3 worm cellular contexts compared by ENCODE assay signal in the genomic region with DNA sequence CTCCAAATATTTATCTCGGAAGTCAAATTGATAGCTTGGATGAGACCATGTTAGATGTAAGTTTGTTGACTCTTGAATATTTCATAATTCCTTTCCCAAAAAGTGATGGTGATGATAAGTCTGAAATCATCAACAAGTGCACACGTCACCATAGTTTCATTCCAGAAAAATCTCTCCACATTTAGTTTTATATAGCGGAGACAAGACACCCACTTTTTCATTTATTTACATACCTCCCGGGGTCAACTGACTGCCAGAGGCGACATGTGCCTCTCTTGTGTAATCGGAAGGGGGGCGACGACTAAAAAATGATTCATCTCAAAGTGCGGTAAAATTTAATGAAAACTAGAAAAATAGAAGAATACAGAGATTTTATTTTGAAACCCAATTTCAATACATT.
A peak's percentile ranks its signal among the peaks of the same experiment; 100 is the strongest.
TF ChIP-seq lines count a peak whose summit lies in the region.

No protein-coding gene starts in this region.

TF ChIP-seq in whole organism, L1 larva, 84 proteins besides CTCF, POLR2A, EP300 and RAD21 (continued from another document):
- peak in 1 of 2 experiments; percentile 51 for TF ChIP-seq lsy-2 (tag; optimal IDR thresholded peaks at IDR 0.05; lab: Kevin White, UChicago)
- peak; percentile 28 for TF ChIP-seq swsn-7 (tag; optimal IDR thresholded peaks at IDR 0.05; lab: Kevin White, UChicago)
- peak; percentile 52 for TF ChIP-seq jun-1 (tag; optimal IDR thresholded peaks at IDR 0.05; lab: Kevin White, UChicago)
- TF ChIP-seq nhr-47 (tag; optimal IDR thresholded peaks at IDR 0.05; lab: Kevin White, UChicago), result peak; percentile 32
- peak; percentile 76 for TF ChIP-seq skn-1 (tag; optimal IDR thresholded peaks at IDR 0.05; lab: Kevin White, UChicago)
- TF ChIP-seq snu-23 (GFP tag; optimal IDR thresholded peaks at IDR 0.05; lab: Kevin White, UChicago), result peak; percentile 40
- peak in 1 of 2 experiments; percentile 7 for TF ChIP-seq efl-1 (optimal IDR thresholded peaks at IDR 0.05; lab: Kevin White, UChicago)
- TF ChIP-seq efl-1 (GFP tag; optimal IDR thresholded peaks at IDR 0.05 in 1 of 2; lab: Kevin White, UChicago), result no peak
- TF ChIP-seq elt-2 (tag; optimal IDR thresholded peaks at IDR 0.05; lab: Kevin White, UChicago), result peak; percentile 82
- peak; percentile 55 for TF ChIP-seq mep-1 (tag; optimal IDR thresholded peaks at IDR 0.05; lab: Kevin White, UChicago)
- no peak for TF ChIP-seq fos-1 (tag; optimal IDR thresholded peaks at IDR 0.05; lab: Kevin White, UChicago)
- TF ChIP-seq aha-1 (tag; optimal IDR thresholded peaks at IDR 0.05; lab: Kevin White, UChicago), result no peak
- TF ChIP-seq dsc-1 (tag; optimal IDR thresholded peaks at IDR 0.05; lab: Kevin White, UChicago), result no peak
- TF ChIP-seq unc-130 (tag; optimal IDR thresholded peaks at IDR 0.05; lab: Kevin White, UChicago), result peak; percentile 1
- TF ChIP-seq nhr-77 (tag; optimal IDR thresholded peaks at IDR 0.05; lab: Kevin White, UChicago), result peak; percentile 18
- peak; percentile 51 for TF ChIP-seq nhr-20 (tag; optimal IDR thresholded peaks at IDR 0.05; lab: Kevin White, UChicago)

TF ChIP-seq in whole organism, L3 larva, 47 proteins besides CTCF, POLR2A, EP300 and RAD21 (continued from another document):
- TF ChIP-seq nhr-25 (tag; optimal IDR thresholded peaks at IDR 0.05; lab: Kevin White, UChicago), result no peak
- peak; percentile 85 for TF ChIP-seq elt-2 (tag; optimal IDR thresholded peaks at IDR 0.05; lab: Kevin White, UChicago)
- TF ChIP-seq nhr-43 (tag; optimal IDR thresholded peaks at IDR 0.05; lab: Kevin White, UChicago; ENCODE audit: poor library complexity, severe bottlenecking), result no peak
- TF ChIP-seq skn-1 (tag; optimal IDR thresholded peaks at IDR 0.05; lab: Kevin White, UChicago), result peak; percentile 63
- no peak for TF ChIP-seq nhr-77 (tag; optimal IDR thresholded peaks at IDR 0.05; lab: Kevin White, UChicago)
- TF ChIP-seq nhr-11 (tag; optimal IDR thresholded peaks at IDR 0.05; lab: Kevin White, UChicago), result no peak
- peak; percentile 78 for TF ChIP-seq jun-1 (tag; optimal IDR thresholded peaks at IDR 0.05; lab: Kevin White, UChicago)
- no peak for TF ChIP-seq nhr-237 (tag; optimal IDR thresholded peaks at IDR 0.05; lab: Kevin White, UChicago)
- TF ChIP-seq mdl-1 (tag; optimal IDR thresholded peaks at IDR 0.05; lab: Kevin White, UChicago), result no peak

TF ChIP-seq in whole organism, L4 larva, 104 proteins besides CTCF, POLR2A, EP300 and RAD21 (continued from another document):
- TF ChIP-seq hmg-1.1 (GFP tag; IDR thresholded peaks at IDR 0.05; lab: Robert Waterston, UW) (peak; percentile 22; the same call in 1 of the 2 replicates), aha-1 (tag; lab: Kevin White, UChicago) (peak; percentile 91), nhr-28 (tag; optimal IDR thresholded peaks at IDR 0.05; lab: Kevin White, UChicago) (peak; percentile 34), dmd-6 (GFP tag; IDR thresholded peaks at IDR 0.05; lab: Robert Waterston, UW) (peak; percentile 42), attf-4 (tag; optimal IDR thresholded peaks at IDR 0.05; lab: Kevin White, UChicago) (no peak), pha-4 (GFP tag; IDR thresholded peaks at IDR 0.05; lab: Robert Waterston, UW) (no peak), pha-4 (tag; optimal IDR thresholded peaks at IDR 0.05; lab: Kevin White, UChicago) (peak; percentile 92), lim-7 (GFP tag; IDR thresholded peaks at IDR 0.05; lab: Robert Waterston, UW) (no peak), lin-38 (GFP tag; IDR thresholded peaks at IDR 0.05; lab: Robert Waterston, UW) (peak; percentile 8; the same call in 1 of the 2 replicates), tra-1 (GFP tag; IDR thresholded peaks at IDR 0.05; lab: Robert Waterston, UW) (0 out of 2 replicates have a peak, but pooled peaks have one; percentile 20), daf-16 (GFP tag; optimal IDR thresholded peaks at IDR 0.05; lab: Kevin White, UChicago) (peak in 1 of 2 experiments; percentile 5), daf-16 (tag; optimal IDR thresholded peaks at IDR 0.05; lab: Kevin White, UChicago) (peak; percentile 86)
